Fruit fly (Drosophila melanogaster) whole organism, pupa: ENCODE data around the gene Nepl15.

Experiments
- CG8159 ChIP-seq: fragments of 200-800 bp; sonication (Bioruptor generic); optimal IDR thresholded peaks from 3 replicates; lab custom pipeline; 2018; ENCODE audit warnings: missing biosample characterization, mild to moderate bottlenecking, missing genetic modification characterization, moderate library complexity
- D1 ChIP-seq: fragments of 200-800 bp; sonication (Bioruptor generic); optimal IDR thresholded peaks from 2 replicates; lab custom pipeline; 2018; ENCODE audit warnings: missing biosample characterization, mild to moderate bottlenecking, missing genetic modification characterization, moderate library complexity
- Pif1A ChIP-seq: fragments of 200-800 bp; sonication (Bioruptor generic); optimal IDR thresholded peaks from 3 replicates; lab custom pipeline; 2016; ENCODE audit warnings: missing biosample characterization, missing genetic modification characterization
- Pif1B ChIP-seq: fragments of 200-800 bp; sonication (Bioruptor generic); optimal IDR thresholded peaks from 3 replicates; lab custom pipeline; 2016; ENCODE audit warnings: missing biosample characterization, missing genetic modification characterization

DNA sequence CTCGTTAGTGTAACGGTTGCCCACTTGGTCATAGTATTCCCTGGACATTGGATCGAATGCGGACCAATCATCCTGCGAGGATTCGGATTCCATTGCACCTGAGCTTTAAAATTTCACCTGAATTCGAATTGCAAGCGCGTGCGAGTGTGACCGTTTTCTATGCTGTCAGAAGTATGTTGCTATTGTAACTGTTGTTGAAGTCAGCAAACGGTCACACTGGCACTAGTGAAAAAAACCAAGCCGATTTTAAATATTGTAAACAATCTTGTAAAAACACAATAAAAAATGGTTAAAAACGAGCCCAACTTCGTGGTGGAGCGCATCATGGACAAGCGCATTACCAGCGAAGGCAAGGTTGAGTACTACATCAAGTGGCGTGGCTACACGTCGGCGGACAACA lies 20.5 kb downstream of the Nepl15 start, which contains the start of the genes vret and HP1c:
- no peak for TF ChIP-seq CG8159 (tag; lab: Kevin White, UChicago)
- no peak for TF ChIP-seq Pif1A (GFP tag; lab: Kevin White, UChicago)
- TF ChIP-seq Pif1B: no peak
- TF ChIP-seq D1 (tag; lab: Kevin White, UChicago): no peak
